Fruit fly (Drosophila melanogaster): ENCODE measurements around the gene CG33934.

Gene CG33934

dm6 chr3R:19999474-19999873 lies 43.1 kb upstream of the CG33934 start:
- TF ChIP-seq sage (GFP tag; optimal IDR thresholded peaks at IDR 0.05) (peak; percentile 10), foxo (GFP tag; optimal IDR thresholded peaks at IDR 0.05) (peak in 1 of 2 experiments; percentile 83), Dfd (GFP tag; optimal IDR thresholded peaks at IDR 0.05) (no peak), dmrt93B (GFP tag; optimal IDR thresholded peaks at IDR 0.05) (peak; percentile 44), sv (GFP tag; optimal IDR thresholded peaks at IDR 0.05) (peak; percentile 50), br (GFP tag; optimal IDR thresholded peaks at IDR 0.05) (peak; percentile 46), Vsx2 (GFP tag; optimal IDR thresholded peaks at IDR 0.05; ENCODE audit: partially characterized antibody) (no peak), lola (GFP tag; optimal IDR thresholded peaks at IDR 0.05) (no peak), CG32264 (GFP tag; optimal IDR thresholded peaks at IDR 0.05) (no peak), N (GFP tag; optimal IDR thresholded peaks at IDR 0.05) (no peak), Myc (optimal IDR thresholded peaks at IDR 0.05) (no peak), CrebA (GFP tag; optimal IDR thresholded peaks at IDR 0.05; ENCODE audit: borderline replicate concordance) (no peak), jim (GFP tag; optimal IDR thresholded peaks at IDR 0.05) (no peak), rgr (GFP tag; optimal IDR thresholded peaks at IDR 0.05) (peak; percentile 86), Hr78 (GFP tag; optimal IDR thresholded peaks at IDR 0.05) (no peak), woc (GFP tag; optimal IDR thresholded peaks at IDR 0.05) (peak; percentile 44), pan (optimal IDR thresholded peaks at IDR 0.05) (no peak), brk (GFP tag; optimal IDR thresholded peaks at IDR 0.05) (peak; percentile 81), Hr83 (GFP tag; optimal IDR thresholded peaks at IDR 0.05; ENCODE audit: poor library complexity, severe bottlenecking) (no peak), Jra (GFP tag; optimal IDR thresholded peaks at IDR 0.05) (peak; percentile 18), usp (GFP tag; optimal IDR thresholded peaks at IDR 0.05) (no peak), dsf (GFP tag; optimal IDR thresholded peaks at IDR 0.05; ENCODE audit: borderline replicate concordance) (no peak), fru (GFP tag; optimal IDR thresholded peaks at IDR 0.05) (peak; percentile 68), h (GFP tag; optimal IDR thresholded peaks at IDR 0.05) (peak; percentile 78), HLH106 (tag; optimal IDR thresholded peaks at IDR 0.05) (peak; percentile 89), OdsH (GFP tag; optimal IDR thresholded peaks at IDR 0.05) (peak; percentile 86), GATAd (GFP tag; optimal IDR thresholded peaks at IDR 0.05) (peak; percentile 24), CG9705 (GFP tag; optimal IDR thresholded peaks at IDR 0.05) (peak; percentile 52), Dif (GFP tag; optimal IDR thresholded peaks at IDR 0.05; ENCODE audit: partially characterized antibody) (no peak), Sp1 (GFP tag; optimal IDR thresholded peaks at IDR 0.05) (peak; percentile 86), ey (GFP tag; optimal IDR thresholded peaks at IDR 0.05) (peak; percentile 55), Abd-B (GFP tag; optimal IDR thresholded peaks at IDR 0.05) (no peak), dl (GFP tag; optimal IDR thresholded peaks at IDR 0.05; ENCODE audit: insufficient read depth in 1 of 2, partially characterized antibody in 2 of 2) (no peak), psq (GFP tag; optimal IDR thresholded peaks at IDR 0.05) (peak; percentile 78), Rel (GFP tag; optimal IDR thresholded peaks at IDR 0.05) (no peak), Rel (tag; optimal IDR thresholded peaks at IDR 0.05) (peak; percentile 45), Hnf4 (GFP tag; optimal IDR thresholded peaks at IDR 0.05) (peak; percentile 45), tai (GFP tag; optimal IDR thresholded peaks at IDR 0.05) (peak; percentile 28), Mio (GFP tag; optimal IDR thresholded peaks at IDR 0.05) (no peak)

dm6 chr3R:20001595-20001997 lies 41.0 kb upstream of the CG33934 start:
- TF ChIP-seq Hr78 (GFP tag; optimal IDR thresholded peaks at IDR 0.05) (no peak), h (GFP tag; optimal IDR thresholded peaks at IDR 0.05) (peak; percentile 23), dl (GFP tag; optimal IDR thresholded peaks at IDR 0.05; ENCODE audit: insufficient read depth in 1 of 2, partially characterized antibody in 2 of 2) (no peak), Dif (GFP tag; optimal IDR thresholded peaks at IDR 0.05; ENCODE audit: partially characterized antibody) (no peak), fru (GFP tag; optimal IDR thresholded peaks at IDR 0.05) (peak; percentile 44), woc (GFP tag; optimal IDR thresholded peaks at IDR 0.05) (peak; percentile 78), psq (GFP tag; optimal IDR thresholded peaks at IDR 0.05) (peak; percentile 37), jim (GFP tag; optimal IDR thresholded peaks at IDR 0.05) (no peak), sage (GFP tag; optimal IDR thresholded peaks at IDR 0.05) (no peak), GATAd (GFP tag; optimal IDR thresholded peaks at IDR 0.05) (no peak), tai (GFP tag; optimal IDR thresholded peaks at IDR 0.05) (no peak), CG32264 (GFP tag; optimal IDR thresholded peaks at IDR 0.05) (no peak), dmrt93B (GFP tag; optimal IDR thresholded peaks at IDR 0.05) (peak; percentile 26), Sp1 (GFP tag; optimal IDR thresholded peaks at IDR 0.05) (peak; percentile 43), CG9705 (GFP tag; optimal IDR thresholded peaks at IDR 0.05) (no peak), OdsH (GFP tag; optimal IDR thresholded peaks at IDR 0.05) (peak; percentile 9), foxo (GFP tag; optimal IDR thresholded peaks at IDR 0.05) (peak in 1 of 2 experiments; percentile 31), Dfd (GFP tag; optimal IDR thresholded peaks at IDR 0.05) (no peak), Hnf4 (GFP tag; optimal IDR thresholded peaks at IDR 0.05) (peak; percentile 6), Mio (GFP tag; optimal IDR thresholded peaks at IDR 0.05) (no peak), usp (GFP tag; optimal IDR thresholded peaks at IDR 0.05) (no peak), rgr (GFP tag; optimal IDR thresholded peaks at IDR 0.05) (peak; percentile 17), ey (GFP tag; optimal IDR thresholded peaks at IDR 0.05) (no peak), br (GFP tag; optimal IDR thresholded peaks at IDR 0.05) (peak; percentile 8), HLH106 (tag; optimal IDR thresholded peaks at IDR 0.05) (peak; percentile 38)

Measured in whole organism, wandering third instar larva.